Worm (Caenorhabditis elegans) whole organism, L4/young adult: ENCODE measurements around the gene Y39A3A.2.

ENCODE experiments used
- W03F9.2 ChIP-seq: fragments of 150-350 bp; optimal IDR thresholded peaks from 2 replicates; lab custom pipeline; 2014; ENCODE audit warnings: missing biosample characterization, missing genetic modification characterization
- him-1 ChIP-seq: sonication (generic microtip); optimal IDR thresholded peaks from 2 replicates; lab custom pipeline; 2016; ENCODE audit warnings: missing genotype, missing genetic modification reagents, missing genetic modification characterization, missing compliant biosample characterization

DNA sequence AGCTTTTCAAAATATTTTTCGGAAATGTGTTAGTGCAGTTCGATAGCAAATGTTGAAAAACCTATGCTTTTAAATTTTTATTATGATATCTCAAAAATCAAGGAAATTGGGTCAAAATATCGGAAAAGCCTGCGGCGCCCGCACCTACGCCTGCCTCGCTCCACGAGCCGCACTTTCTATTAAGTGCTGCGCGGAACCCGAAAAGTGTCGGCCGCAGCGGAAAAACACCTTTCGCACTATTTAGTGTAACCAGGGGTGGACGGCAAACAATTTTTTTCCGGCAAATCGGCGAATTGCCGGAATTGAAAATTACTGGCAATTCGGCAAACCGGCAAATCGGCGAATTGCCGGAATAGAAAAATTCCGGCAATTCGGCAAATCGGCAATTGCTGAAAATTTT, 27.4 kb upstream of the Y39A3A.2 start:
- TF ChIP-seq W03F9.2 (no peak), him-1 (tag; lab: Kevin White, UChicago) (no peak)
